Worm (Caenorhabditis elegans): ENCODE data around the gene bath-21.

bath-21 gene

DNA sequence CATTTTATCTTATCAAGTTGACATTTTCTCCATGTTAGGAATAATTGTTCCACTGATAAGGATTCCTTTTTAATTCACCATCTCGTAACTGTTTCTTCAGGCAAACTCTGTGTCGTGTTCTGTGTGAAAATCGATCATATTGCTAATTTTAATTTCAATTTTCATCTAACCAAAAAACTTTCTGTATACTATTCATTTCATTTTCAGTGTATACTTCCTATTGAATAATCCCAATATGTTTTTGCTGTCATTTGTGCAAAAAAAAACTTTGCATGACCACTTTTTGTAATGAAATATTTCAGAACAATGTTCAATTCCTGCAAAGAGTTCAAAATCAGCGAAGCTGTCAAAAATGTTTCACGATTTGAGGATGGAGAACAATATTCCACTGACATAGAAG, 39.4 kb downstream of the bath-21 start, which contains the start of gene Y16E11A.4:
Gene Y16E11A.4, plus strand, starts transcription at position 301 of the 400 bp plus-strand sequence.
- no peak for TF ChIP-seq nhr-23 (tag; optimal IDR thresholded peaks at IDR 0.05)
- no peak for TF ChIP-seq sma-3 (GFP tag; optimal IDR thresholded peaks at IDR 0.05)
- TF ChIP-seq F13H6.1 (tag; optimal IDR thresholded peaks at IDR 0.05) = no peak
- no peak for TF ChIP-seq lsy-2 (tag; optimal IDR thresholded peaks at IDR 0.05)
- no peak for TF ChIP-seq Y55F3AM.14 (GFP tag; optimal IDR thresholded peaks at IDR 0.05)
- no peak for TF ChIP-seq nhr-12 (tag; optimal IDR thresholded peaks at IDR 0.05)
- TF ChIP-seq unc-55 (GFP tag; optimal IDR thresholded peaks at IDR 0.05) = no peak
- no peak for TF ChIP-seq lin-13 (GFP tag; optimal IDR thresholded peaks at IDR 0.05)
- no peak for TF ChIP-seq ama-1 (optimal IDR thresholded peaks at IDR 0.05)
- TF ChIP-seq zag-1 (tag; optimal IDR thresholded peaks at IDR 0.05) = no peak
- no peak for TF ChIP-seq nhr-237 (tag; optimal IDR thresholded peaks at IDR 0.05)
- no peak for TF ChIP-seq unc-39 (tag; optimal IDR thresholded peaks at IDR 0.05)
- TF ChIP-seq gmeb-1 (tag; optimal IDR thresholded peaks at IDR 0.05) = no peak
- TF ChIP-seq nhr-21 (tag; optimal IDR thresholded peaks at IDR 0.05) = no peak
- no peak for TF ChIP-seq peb-1 (tag; optimal IDR thresholded peaks at IDR 0.05)
- no peak for TF ChIP-seq nhr-11 (tag; optimal IDR thresholded peaks at IDR 0.05)

All from whole organism, L2 larva.